Fruit fly (Drosophila melanogaster) whole organism, prepupa: ENCODE data around the gene Spf30.

Experiments
- fd59A ChIP-seq: fragments of 200-800 bp; sonication (Bioruptor generic); optimal IDR thresholded peaks from 2 replicates; lab custom pipeline; 2017; ENCODE audit warnings: missing biosample characterization, mild to moderate bottlenecking, missing genetic modification characterization, missing genetic modification reagents
- fd85E ChIP-seq: fragments of 200-800 bp; sonication (Bioruptor generic); optimal IDR thresholded peaks from 3 replicates; lab custom pipeline; 2016; ENCODE audit warnings: missing biosample characterization, missing genetic modification characterization

dm6 chr3L:23714772-23715171 is at the start of gene Spf30:
- TF ChIP-seq fd85E (no peak), fd59A (GFP tag; lab: Kevin White, UChicago) (no peak)
